Fruit fly (Drosophila melanogaster) whole organism, embryonic: ENCODE measurements around the gene PCNA2.

Experiments used
- BtbVII ChIP-seq: fragments of 200-800 bp; sonication (Bioruptor generic); optimal IDR thresholded peaks from 3 replicates; lab custom pipeline; 2017; ENCODE audit warnings: missing biosample characterization, mild to moderate bottlenecking, missing genetic modification characterization
- CG10565 ChIP-seq: fragments of 200-800 bp; sonication (Bioruptor generic); optimal IDR thresholded peaks from 3 replicates; lab custom pipeline; 2016; ENCODE audit warnings: missing biosample characterization, mild to moderate bottlenecking, missing genetic modification characterization
- CG11398 ChIP-seq: fragments of 200-800 bp; sonication (Bioruptor generic); optimal IDR thresholded peaks from 2 replicates; lab custom pipeline; 2016; ENCODE audit warnings: missing biosample characterization, missing genetic modification characterization
- CG12744 ChIP-seq: fragments of 200-800 bp; sonication (Bioruptor generic); optimal IDR thresholded peaks from 2 replicates; lab custom pipeline; 2016; ENCODE audit warnings: missing biosample characterization, missing genetic modification characterization
- CG12769 ChIP-seq: fragments of 200-800 bp; sonication (Bioruptor generic); optimal IDR thresholded peaks from 2 replicates; lab custom pipeline; 2019; ENCODE audit warnings: missing biosample characterization, mild to moderate bottlenecking, missing genetic modification characterization, moderate library complexity
- CG13894 ChIP-seq: fragments of 200-800 bp; sonication (Bioruptor generic); optimal IDR thresholded peaks from 3 replicates; lab custom pipeline; 2018; ENCODE audit warnings: missing biosample characterization, mild to moderate bottlenecking, missing genetic modification characterization, moderate library complexity
- CG14860 ChIP-seq: fragments of 200-800 bp; sonication (Bioruptor generic); IDR thresholded peaks from 3 replicates; pipeline ENCODE4 v1.3.6; 2022; ENCODE audit warnings: missing biosample characterization, missing genetic modification characterization; ENCODE audit not compliant: partially characterized antibody
- CG16863 ChIP-seq: fragments of 200-800 bp; sonication (Bioruptor generic); optimal IDR thresholded peaks from 3 replicates; lab custom pipeline; 2016; ENCODE audit warnings: missing biosample characterization, missing genetic modification characterization
- CG18476 ChIP-seq: fragments of 200-800 bp; sonication (Bioruptor generic); optimal IDR thresholded peaks from 2 replicates; lab custom pipeline; 2016; ENCODE audit warnings: missing biosample characterization, mild to moderate bottlenecking, missing genetic modification characterization
- CG18619 ChIP-seq: fragments of 200-800 bp; sonication (Bioruptor generic); optimal IDR thresholded peaks from 3 replicates; lab custom pipeline; 2017; ENCODE audit warnings: missing biosample characterization, mild to moderate bottlenecking, missing genetic modification characterization
- CG2129 ChIP-seq: fragments of 200-800 bp; sonication (Bioruptor generic); IDR thresholded peaks from 2 replicates; pipeline ENCODE4 v1.3.6; 2022; ENCODE audit warnings: missing biosample characterization, missing genetic modification characterization; ENCODE audit not compliant: partially characterized antibody
- CG2199 ChIP-seq: fragments of 200-800 bp; sonication (Bioruptor generic); IDR thresholded peaks from 3 replicates; pipeline ENCODE4 v1.3.6; 2022; ENCODE audit warnings: missing biosample characterization, missing genetic modification characterization
- CG31441 ChIP-seq: fragments of 200-800 bp; sonication (Bioruptor generic); IDR thresholded peaks from 2 replicates; pipeline ENCODE4 v1.3.6; 2022; ENCODE audit warnings: missing biosample characterization, missing genetic modification characterization
- CG5953 ChIP-seq: fragments of 200-800 bp; sonication (Bioruptor generic); IDR thresholded peaks from 2 replicates; pipeline ENCODE4 v1.3.6; 2022; ENCODE audit warnings: missing biosample characterization, missing genetic modification characterization
- CG7745 ChIP-seq: fragments of 200-800 bp; sonication (Bioruptor generic); optimal IDR thresholded peaks from 2 replicates; lab custom pipeline; 2018; ENCODE audit warnings: missing biosample characterization, mild to moderate bottlenecking, missing genetic modification characterization, moderate library complexity
- CHES-1-like ChIP-seq: fragments of 200-800 bp; sonication (Bioruptor generic); optimal IDR thresholded peaks from 2 replicates; lab custom pipeline; 2016; ENCODE audit warnings: missing biosample characterization, missing genetic modification characterization
- Fer3 ChIP-seq: fragments of 200-800 bp; sonication (Bioruptor generic); optimal IDR thresholded peaks from 2 replicates; lab custom pipeline; 2018; ENCODE audit warnings: missing biosample characterization, mild to moderate bottlenecking, missing genetic modification characterization, moderate library complexity
- Gug ChIP-seq: fragments of 200-800 bp; sonication (Bioruptor generic); IDR thresholded peaks from 4 replicates; pipeline ENCODE4 v1.3.6; 2022; ENCODE audit warnings: missing biosample characterization, missing genetic modification characterization
- HmgD ChIP-seq: fragments of 200-800 bp; sonication (Bioruptor generic); optimal IDR thresholded peaks from 3 replicates; lab custom pipeline; 2016; ENCODE audit warnings: missing biosample characterization, missing genetic modification characterization
- Jarid2 ChIP-seq: fragments of 200-800 bp; sonication (Bioruptor generic); optimal IDR thresholded peaks from 3 replicates; lab custom pipeline; 2017; ENCODE audit warnings: mild to moderate bottlenecking, missing biosample characterization, missing genetic modification reagents, missing genetic modification characterization
- MTF-1 ChIP-seq: fragments of 200-800 bp; sonication (Bioruptor generic); optimal IDR thresholded peaks from 2 replicates; lab custom pipeline; 2018; ENCODE audit warnings: missing biosample characterization, mild to moderate bottlenecking, missing genetic modification characterization, borderline replicate concordance
- Mad ChIP-seq: fragments of 200-800 bp; sonication (Bioruptor generic); optimal IDR thresholded peaks from 2 replicates; lab custom pipeline; 2016; ENCODE audit warnings: missing biosample characterization, missing genetic modification characterization
- Myb ChIP-seq: fragments of 200-800 bp; sonication (Bioruptor generic); optimal IDR thresholded peaks from 2 replicates; lab custom pipeline; 2016; ENCODE audit warnings: missing biosample characterization, missing genetic modification characterization
- Neu2 ChIP-seq: fragments of 200-800 bp; sonication (Bioruptor generic); optimal IDR thresholded peaks from 3 replicates; lab custom pipeline; 2016; ENCODE audit warnings: missing biosample characterization, missing genetic modification characterization, borderline replicate concordance
- Nf-YA ChIP-seq: fragments of 200-800 bp; sonication (Bioruptor generic); IDR thresholded peaks from 2 replicates; pipeline ENCODE4 v1.3.6; 2022; ENCODE audit warnings: missing biosample characterization, missing genetic modification characterization
- Rfx ChIP-seq: fragments of 200-800 bp; sonication (Bioruptor generic); IDR thresholded peaks from 2 replicates; pipeline ENCODE4 v1.3.6; 2022; ENCODE audit warnings: missing biosample characterization, missing genetic modification characterization
- Sox100B ChIP-seq: fragments of 200-800 bp; sonication (Bioruptor generic); optimal IDR thresholded peaks from 3 replicates; lab custom pipeline; 2018; ENCODE audit warnings: missing biosample characterization, mild to moderate bottlenecking, missing genetic modification characterization
- Spps ChIP-seq: fragments of 200-800 bp; sonication (Bioruptor generic); optimal IDR thresholded peaks from 2 replicates; lab custom pipeline; 2018; ENCODE audit warnings: missing biosample characterization, mild to moderate bottlenecking, missing genetic modification characterization
- Sry-β ChIP-seq: fragments of 200-800 bp; sonication (Bioruptor generic); optimal IDR thresholded peaks from 2 replicates; lab custom pipeline; 2018; ENCODE audit warnings: missing biosample characterization, mild to moderate bottlenecking, missing genetic modification characterization, moderate library complexity
- Xbp1 ChIP-seq: fragments of 200-800 bp; sonication (Bioruptor generic); optimal IDR thresholded peaks from 3 replicates; lab custom pipeline; 2016; ENCODE audit warnings: missing biosample characterization, mild to moderate bottlenecking, missing genetic modification characterization
- ac ChIP-seq: fragments of 200-800 bp; sonication (Bioruptor generic); optimal IDR thresholded peaks from 3 replicates; lab custom pipeline; 2017; ENCODE audit warnings: missing biosample characterization, mild to moderate bottlenecking, missing genetic modification characterization
- az2 ChIP-seq: fragments of 200-800 bp; sonication (Bioruptor generic); optimal IDR thresholded peaks from 3 replicates; lab custom pipeline; 2016; ENCODE audit warnings: missing biosample characterization, missing genetic modification characterization
- cas ChIP-seq: fragments of 200-800 bp; sonication (Bioruptor generic); IDR thresholded peaks from 2 replicates; pipeline ENCODE4 v1.3.6; 2022; ENCODE audit warnings: missing biosample characterization, missing genetic modification characterization
- chif ChIP-seq, 2 experiments: fragments of 200-800 bp; sonication (Bioruptor generic); optimal IDR thresholded peaks; 3 replicates each; lab custom pipeline; 2016; ENCODE audit warnings: missing biosample characterization in 2 of 2, missing genetic modification characterization in 2 of 2
- crol ChIP-seq: fragments of 200-800 bp; sonication (Bioruptor generic); IDR thresholded peaks from 2 replicates; pipeline ENCODE4 v1.3.6; 2022; ENCODE audit warnings: missing biosample characterization, missing genetic modification characterization
- crp ChIP-seq, 2 experiments: fragments of 200-800 bp; sonication (Bioruptor generic); optimal IDR thresholded peaks; 2 replicates in 1 of 2; 3 replicates in 1 of 2; lab custom pipeline; 2017; ENCODE audit warnings: missing biosample characterization in 2 of 2, missing genetic modification characterization in 2 of 2, mild to moderate bottlenecking in 1 of 2, moderate library complexity in 1 of 2
- dmrt11E ChIP-seq: fragments of 200-800 bp; sonication (Bioruptor generic); optimal IDR thresholded peaks from 3 replicates; lab custom pipeline; 2018; ENCODE audit warnings: missing biosample characterization, mild to moderate bottlenecking, missing genetic modification characterization, moderate library complexity
- dmrt99B ChIP-seq: fragments of 200-800 bp; sonication (Bioruptor generic); optimal IDR thresholded peaks from 2 replicates; lab custom pipeline; 2018; ENCODE audit warnings: missing biosample characterization, mild to moderate bottlenecking, missing genetic modification characterization, moderate library complexity
- ham ChIP-seq: fragments of 200-800 bp; sonication (Bioruptor generic); IDR thresholded peaks from 2 replicates; pipeline ENCODE4 v1.3.6; 2022; ENCODE audit warnings: missing biosample characterization, missing genetic modification characterization
- mirr ChIP-seq: fragments of 200-800 bp; sonication (Bioruptor generic); optimal IDR thresholded peaks from 3 replicates; lab custom pipeline; 2018; ENCODE audit warnings: missing biosample characterization, mild to moderate bottlenecking, missing genetic modification characterization
- nom ChIP-seq: fragments of 200-800 bp; sonication (Bioruptor generic); optimal IDR thresholded peaks from 2 replicates; lab custom pipeline; 2017; ENCODE audit warnings: missing biosample characterization, missing genetic modification characterization, mild to moderate bottlenecking, moderate library complexity, missing genetic modification reagents
- p53 ChIP-seq: fragments of 200-800 bp; sonication (Bioruptor generic); optimal IDR thresholded peaks from 2 replicates; lab custom pipeline; 2016; ENCODE audit warnings: missing biosample characterization, missing genetic modification characterization
- pan ChIP-seq, 4 experiments: fragments of >200 bp in 3 of 4; fragments of 200-800 bp in 1 of 4; sonication (Bioruptor generic) in 1 of 4; optimal IDR thresholded peaks in 3 of 4; IDR thresholded peaks in 1 of 4; 2 replicates each; pipeline versions ENCODE4 v1.3.6 to Lab custom; 2017 to 2022; ENCODE audit warnings: missing biosample characterization in 2 of 4, missing genetic modification characterization in 2 of 4, mixed read lengths in 1 of 4
- peb ChIP-seq: fragments of 200-800 bp; sonication (Bioruptor generic); IDR thresholded peaks from 2 replicates; pipeline ENCODE4 v1.3.6; 2022; ENCODE audit warnings: missing biosample characterization, missing genetic modification characterization
- pita ChIP-seq: fragments of 200-800 bp; sonication (Bioruptor generic); optimal IDR thresholded peaks from 2 replicates; lab custom pipeline; 2017; ENCODE audit warnings: missing biosample characterization, mild to moderate bottlenecking, missing genetic modification characterization
- scrt ChIP-seq: fragments of 200-800 bp; sonication (Bioruptor generic); optimal IDR thresholded peaks from 2 replicates; lab custom pipeline; 2018; ENCODE audit warnings: missing biosample characterization, mild to moderate bottlenecking, missing genetic modification characterization, moderate library complexity
- stwl ChIP-seq: fragments of 200-800 bp; sonication (Bioruptor generic); optimal IDR thresholded peaks from 3 replicates; lab custom pipeline; 2018; ENCODE audit warnings: missing biosample characterization, mild to moderate bottlenecking, missing genetic modification characterization, moderate library complexity
- tio ChIP-seq: fragments of 200-800 bp; sonication (Bioruptor generic); optimal IDR thresholded peaks from 2 replicates; lab custom pipeline; 2017; ENCODE audit warnings: missing biosample characterization, missing genetic modification characterization, inconsistent platforms
- trh ChIP-seq: fragments of 200-800 bp; sonication (Bioruptor generic); optimal IDR thresholded peaks from 2 replicates; lab custom pipeline; 2016; ENCODE audit warnings: missing biosample characterization, missing genetic modification characterization

The PCNA2 gene

DNA sequence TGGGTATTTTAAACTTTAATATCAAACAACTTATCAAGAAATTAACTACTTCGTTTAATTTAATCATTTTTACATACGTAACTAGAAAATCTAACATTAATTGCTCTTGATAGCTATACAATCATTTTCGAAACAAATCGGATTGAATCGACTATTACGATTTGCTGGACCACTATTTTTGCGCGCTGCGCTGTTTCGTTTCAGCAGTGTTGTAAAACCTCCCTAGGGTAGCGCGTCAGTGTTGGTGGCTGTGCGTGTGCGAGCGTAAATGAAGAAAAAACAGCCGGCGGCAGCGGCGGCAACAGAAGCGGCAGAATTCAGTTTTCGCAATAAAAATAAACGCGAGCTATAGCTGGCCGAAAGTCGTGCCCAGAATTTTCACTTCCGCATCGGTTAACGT is 50.5 kb downstream of the PCNA2 start, which contains the start of gene CG33116 (continued):
- TF ChIP-seq trh (GFP tag; lab: Kevin White, UChicago): peak; percentile 49
- TF ChIP-seq Mad (GFP tag; lab: Kevin White, UChicago): peak; percentile 84
- peak; percentile 52 for TF ChIP-seq ac (GFP tag; lab: Kevin White, UChicago)
- TF ChIP-seq CG18476 (GFP tag; lab: Kevin White, UChicago): peak; percentile 78
- peak; percentile 56 for TF ChIP-seq Spps (tag; lab: Kevin White, UChicago)
- TF ChIP-seq Gug (GFP tag; lab: Robert Waterston, UW): peak; percentile 72
- peak; percentile 81 for TF ChIP-seq dmrt11E
- no peak for TF ChIP-seq CG14860 (GFP tag; lab: Robert Waterston, UW)
- peak; percentile 81 for TF ChIP-seq CHES-1-like
- peak; percentile 38 for TF ChIP-seq CG13894 (tag; lab: Kevin White, UChicago)
- TF ChIP-seq crp (GFP tag; optimal IDR thresholded peaks at IDR 0.05; lab: Kevin White, UChicago): peak in 1 of 2 experiments; percentile 77
- TF ChIP-seq pan (optimal IDR thresholded peaks at IDR 0.05; lab: Kevin White, UChicago): no peak
- TF ChIP-seq pan (GFP tag; optimal IDR thresholded peaks at IDR 0.05 in 1 of 2, IDR thresholded peaks at IDR 0.05 in 1 of 2): peak in 1 of 2 experiments; percentile 80
- TF ChIP-seq HmgD (GFP tag; lab: Kevin White, UChicago): peak; percentile 70
- TF ChIP-seq CG31441 (GFP tag; lab: Robert Waterston, UW): peak; percentile 85
- TF ChIP-seq BtbVII: peak; percentile 68
- TF ChIP-seq peb (GFP tag; lab: Robert Waterston, UW): peak; percentile 24; the same call in 1 of the 2 replicates
- peak; percentile 32; the same call in 1 of the 2 replicates for TF ChIP-seq cas
- TF ChIP-seq CG7745: peak; percentile 14
- peak; percentile 19 for TF ChIP-seq CG10565 (GFP tag; lab: Kevin White, UChicago)
- TF ChIP-seq Rfx (GFP tag; lab: Robert Waterston, UW): peak; percentile 92
- TF ChIP-seq Neu2 (GFP tag; lab: Kevin White, UChicago): peak; percentile 5
- peak; percentile 65 for TF ChIP-seq CG16863
- peak; percentile 70 for TF ChIP-seq nom (GFP tag; lab: Kevin White, UChicago)
- TF ChIP-seq ham (GFP tag; lab: Robert Waterston, UW): no peak
- TF ChIP-seq CG2129 (GFP tag; lab: Robert Waterston, UW): no peak
- peak; percentile 70 for TF ChIP-seq tio
- peak; percentile 34 for TF ChIP-seq mirr (GFP tag; lab: Kevin White, UChicago)
- peak; percentile 77 for TF ChIP-seq MTF-1 (GFP tag; lab: Kevin White, UChicago)
- peak; percentile 85 for TF ChIP-seq az2 (GFP tag; lab: Kevin White, UChicago)
- no peak for TF ChIP-seq crol (GFP tag; lab: Robert Waterston, UW)
- TF ChIP-seq Sox100B (GFP tag; lab: Kevin White, UChicago): peak; percentile 72
- peak; percentile 71 for TF ChIP-seq CG12744 (GFP tag; lab: Kevin White, UChicago)
- peak; percentile 78 for TF ChIP-seq Fer3
- peak; percentile 86 for TF ChIP-seq dmrt99B (tag; lab: Kevin White, UChicago)
- TF ChIP-seq p53 (GFP tag; lab: Kevin White, UChicago): peak; percentile 61
- TF ChIP-seq stwl (tag; lab: Kevin White, UChicago): peak; percentile 85
- peak; percentile 40 for TF ChIP-seq Jarid2 (GFP tag; lab: Kevin White, UChicago)
- no peak for TF ChIP-seq pita (GFP tag; lab: Kevin White, UChicago)
- peak; percentile 60 for TF ChIP-seq CG11398 (GFP tag; lab: Kevin White, UChicago)
- TF ChIP-seq Xbp1 (GFP tag; lab: Kevin White, UChicago): peak; percentile 89
- peak; percentile 49 for TF ChIP-seq Sry-β
- TF ChIP-seq Myb (GFP tag; lab: Kevin White, UChicago): peak; percentile 85
- TF ChIP-seq CG18619 (GFP tag; lab: Kevin White, UChicago): peak; percentile 82
- peak; percentile 70 for TF ChIP-seq CG5953
- TF ChIP-seq CG12769: peak; percentile 78
- TF ChIP-seq Nf-YA (GFP tag; lab: Robert Waterston, UW): no peak; the same call in 1 of the 2 replicates
- TF ChIP-seq CG2199 (GFP tag; lab: Robert Waterston, UW): peak; percentile 89; the same call in 2 of the 3 replicates
- TF ChIP-seq chif (GFP tag; optimal IDR thresholded peaks at IDR 0.05; lab: Kevin White, UChicago): peak; percentile 80 to 81
- peak; percentile 72 for TF ChIP-seq scrt (GFP tag; lab: Kevin White, UChicago)
